Worm (Caenorhabditis elegans): Measurements from ENCODE around the gene Y25C1A.14.

Y25C1A.14 gene

DNA sequence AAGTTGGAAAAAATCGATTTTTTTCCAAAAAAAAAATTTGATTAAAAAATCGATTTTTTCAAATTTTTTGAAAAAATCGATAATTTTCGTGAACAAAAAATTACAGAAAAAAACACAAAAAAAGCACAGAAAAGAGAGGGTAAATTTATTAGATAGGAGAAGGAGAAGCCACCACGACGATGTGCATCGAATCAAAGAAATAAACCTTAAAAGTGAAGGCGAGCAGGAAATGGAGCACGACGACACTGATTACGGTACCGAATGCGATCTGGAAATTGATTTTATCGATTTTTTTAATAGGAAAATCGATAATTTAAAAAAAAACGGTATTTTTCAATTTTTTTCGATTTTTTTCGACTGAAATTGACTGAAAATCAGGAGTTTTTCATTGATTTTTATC is 31.7 kb downstream of the Y25C1A.14 start:
- no peak for TF ChIP-seq unc-62 (GFP tag; optimal IDR thresholded peaks at IDR 0.05)

- no peak for TF ChIP-seq unc-62 (GFP tag; optimal IDR thresholded peaks at IDR 0.05)
Observed at ce11 chrII:3064631-3065030, 32.1 kb downstream of the Y25C1A.14 start.

- no peak for TF ChIP-seq unc-62 (GFP tag; optimal IDR thresholded peaks at IDR 0.05)
Observed at ce11 chrII:3063984-3064383, 32.8 kb downstream of the Y25C1A.14 start.

DNA sequence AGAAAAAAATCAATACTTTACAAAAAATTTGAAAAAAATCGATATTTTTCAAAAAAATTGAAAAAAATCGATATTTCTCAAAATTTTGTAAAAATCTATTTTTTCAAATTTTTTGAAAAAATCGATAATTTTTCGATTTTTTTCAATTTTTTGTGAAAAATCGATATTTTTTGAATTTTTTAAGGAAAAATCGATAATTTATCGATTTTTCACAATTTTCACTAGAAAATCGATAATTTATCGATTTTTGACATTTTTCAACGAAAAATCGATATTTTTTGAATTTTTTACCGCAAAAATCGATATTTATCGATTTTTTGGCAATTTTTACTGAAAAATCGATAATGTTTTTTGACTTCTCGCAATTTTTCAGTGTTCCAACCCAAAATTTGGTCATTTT is 33.4 kb downstream of the Y25C1A.14 start:
- no peak for TF ChIP-seq unc-62 (GFP tag; optimal IDR thresholded peaks at IDR 0.05)

DNA sequence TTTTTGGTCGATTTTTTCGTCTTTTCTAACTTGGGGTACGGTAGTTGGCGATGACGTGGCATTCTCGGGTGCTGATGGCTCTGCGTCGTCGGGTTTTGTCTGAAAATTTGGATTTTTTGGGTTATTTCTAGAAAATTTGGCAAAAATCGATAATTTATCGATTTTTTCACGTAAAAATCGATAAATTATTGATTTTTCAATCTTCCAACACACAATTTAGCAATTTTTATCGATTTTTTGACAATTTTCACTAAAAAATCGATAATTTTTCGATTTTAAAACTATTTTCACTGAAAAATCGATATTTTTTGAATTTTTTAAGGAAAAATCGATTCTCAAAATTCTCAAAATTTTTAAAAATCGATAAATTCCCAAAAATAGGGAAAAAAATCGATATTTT is 33.9 kb downstream of the Y25C1A.14 start:
- TF ChIP-seq unc-62 (GFP tag; optimal IDR thresholded peaks at IDR 0.05), result no peak

ce11 chrII:3062222-3062621 is 34.5 kb downstream of the Y25C1A.14 start:
- no peak for TF ChIP-seq unc-62 (GFP tag; optimal IDR thresholded peaks at IDR 0.05)

DNA sequence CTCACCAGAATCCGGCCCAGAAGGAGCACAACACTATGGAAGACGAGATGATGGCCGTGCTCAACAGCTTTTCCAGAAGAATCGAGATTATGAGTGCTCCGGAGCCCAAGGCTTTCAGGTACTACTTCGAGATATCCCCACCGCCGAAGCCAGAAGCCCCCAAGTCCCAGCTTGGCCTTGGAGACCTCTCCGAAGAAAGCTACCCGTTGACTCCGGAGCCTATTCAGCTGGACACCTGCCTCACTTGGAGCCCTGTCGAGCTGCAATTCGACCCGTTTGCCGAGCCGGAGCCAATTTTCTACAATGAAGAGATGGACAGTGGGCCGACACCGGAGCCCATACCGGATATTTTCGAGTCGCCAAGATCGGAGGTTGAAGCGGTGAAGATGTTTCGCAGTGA is 35.2 kb downstream of the Y25C1A.14 start:
- TF ChIP-seq unc-62 (GFP tag; optimal IDR thresholded peaks at IDR 0.05), result no peak

DNA sequence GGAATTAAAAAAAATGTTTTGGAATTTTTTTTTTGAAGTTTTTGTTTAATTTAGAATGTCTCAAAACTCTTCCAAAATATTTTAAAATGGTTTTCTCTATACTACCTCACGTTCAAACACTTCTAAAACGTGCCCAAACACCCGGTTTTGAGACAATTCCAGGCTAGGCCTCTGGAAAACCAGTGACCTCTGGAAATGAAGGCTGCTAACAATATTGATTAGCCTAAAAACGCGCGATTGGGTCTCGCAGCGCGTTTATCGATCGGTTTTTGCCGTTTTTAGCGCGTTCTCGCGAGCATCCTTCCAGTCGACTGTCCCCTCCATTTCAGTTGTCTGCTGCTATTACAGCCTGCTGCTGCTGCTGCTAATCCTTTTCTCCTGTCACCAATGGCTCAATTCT is 36.0 kb downstream of the Y25C1A.14 start, which contains the start of gene Y25C1A.6:
Y25C1A.6 (plus strand) TSS at position 301 of the 400 bp plus-strand sequence.
- no peak for TF ChIP-seq unc-62 (GFP tag; optimal IDR thresholded peaks at IDR 0.05)

ce11 chrII:3056266-3056872 is 40.4 kb downstream of the Y25C1A.14 start, which contains the start of gene lin-8:
TSS of gene lin-8 (plus strand) at chrII:3056822.
- TF ChIP-seq unc-62 (GFP tag; optimal IDR thresholded peaks at IDR 0.05), result no peak

- no peak for TF ChIP-seq unc-62 (GFP tag; optimal IDR thresholded peaks at IDR 0.05)
Observed at ce11 chrII:3055531-3055930, 41.2 kb downstream of the Y25C1A.14 start.

DNA sequence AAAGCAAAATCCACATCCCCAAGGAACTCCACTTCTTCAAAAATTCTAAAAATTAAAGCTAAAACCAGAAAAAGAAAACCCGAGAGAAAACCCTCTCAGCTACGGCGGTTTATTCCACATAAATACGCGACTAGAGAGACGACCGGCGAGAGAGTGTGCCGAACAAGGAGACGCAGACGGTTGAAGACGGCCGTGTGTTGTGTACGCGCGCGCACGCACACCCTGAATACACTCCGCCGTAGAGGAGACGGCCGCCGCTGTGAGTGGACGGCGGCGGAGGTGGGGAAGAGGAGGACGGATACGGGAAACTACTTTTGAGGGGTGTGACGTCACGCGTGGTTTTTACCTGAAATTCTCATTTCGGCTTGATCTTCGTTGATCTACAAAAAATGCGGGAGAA is 42.1 kb downstream of the Y25C1A.14 start:
- TF ChIP-seq unc-62 (GFP tag; optimal IDR thresholded peaks at IDR 0.05), result no peak

DNA sequence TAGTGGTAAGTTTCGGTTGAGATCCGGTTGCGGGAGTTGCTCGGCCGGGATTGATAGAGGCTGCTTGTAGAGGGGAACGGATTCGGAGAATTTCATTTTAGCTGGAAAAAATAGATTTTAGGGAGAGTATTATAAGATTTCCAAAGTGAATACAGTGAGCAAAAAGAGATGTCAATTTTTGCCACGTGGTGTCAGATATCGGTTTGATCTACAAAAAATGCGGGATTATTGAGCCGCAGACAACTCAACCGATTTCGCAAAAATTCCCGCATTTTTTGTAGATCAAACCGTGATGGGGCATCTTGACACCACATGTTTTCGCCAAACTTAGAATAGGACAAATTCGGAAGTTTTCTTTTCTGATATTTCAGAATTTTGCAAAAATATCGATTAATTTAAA is 42.5 kb downstream of the Y25C1A.14 start, which contains the start of gene lido-13:
lido-13 (minus strand) TSS at position 101 of the 400 bp plus-strand sequence.
- TF ChIP-seq unc-62 (GFP tag; optimal IDR thresholded peaks at IDR 0.05), result no peak

DNA sequence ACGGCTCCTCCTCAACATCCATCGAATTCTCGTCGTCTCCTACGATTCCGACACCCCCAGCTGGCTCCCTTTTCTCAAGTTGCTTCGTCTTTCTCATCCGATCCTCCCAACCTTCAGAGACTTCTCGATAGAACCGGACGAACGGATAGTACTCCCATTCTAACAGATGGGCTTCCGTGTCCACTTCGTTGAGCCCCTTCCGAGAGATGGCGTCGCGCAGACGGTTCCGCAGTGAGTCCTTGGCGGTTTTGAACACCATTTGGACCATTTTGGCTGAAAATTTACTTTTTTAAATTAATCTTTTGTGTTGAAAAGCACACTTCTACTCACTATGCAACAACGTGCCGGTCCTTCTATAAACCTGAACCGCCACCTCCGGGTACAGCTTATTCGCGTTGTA is 43.1 kb downstream of the Y25C1A.14 start:
- TF ChIP-seq unc-62 (GFP tag; optimal IDR thresholded peaks at IDR 0.05), result no peak

- no peak for TF ChIP-seq unc-62 (GFP tag; optimal IDR thresholded peaks at IDR 0.05)
Observed at ce11 chrII:3052843-3053242, 43.9 kb downstream of the Y25C1A.14 start.

ce11 chrII:3051332-3051731 is 45.4 kb downstream of the Y25C1A.14 start:
- no peak for TF ChIP-seq unc-62 (GFP tag; optimal IDR thresholded peaks at IDR 0.05)

DNA sequence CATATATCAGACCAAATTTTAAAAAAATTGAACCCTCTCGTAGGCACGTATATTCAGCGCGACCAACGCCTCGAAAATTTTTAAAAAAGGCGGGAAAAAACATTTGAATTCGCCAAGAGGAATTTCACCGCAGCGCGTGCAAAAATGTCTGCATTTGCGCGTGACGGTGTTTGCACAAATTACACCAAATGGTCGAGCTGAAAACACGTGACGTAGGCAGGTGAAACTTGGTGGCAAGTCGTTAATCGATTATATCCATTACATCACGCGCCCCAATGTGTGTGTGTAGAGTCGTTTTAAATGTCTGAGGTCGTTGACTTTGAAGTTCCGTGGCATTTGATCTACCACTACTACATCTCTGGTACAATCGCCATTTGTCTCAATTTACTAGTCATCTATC is 46.1 kb downstream of the Y25C1A.14 start, which contains the start of gene sri-31:
sri-31 (plus strand) TSS at position 301 of the 400 bp plus-strand sequence.
- no peak for TF ChIP-seq unc-62 (GFP tag; optimal IDR thresholded peaks at IDR 0.05)

DNA sequence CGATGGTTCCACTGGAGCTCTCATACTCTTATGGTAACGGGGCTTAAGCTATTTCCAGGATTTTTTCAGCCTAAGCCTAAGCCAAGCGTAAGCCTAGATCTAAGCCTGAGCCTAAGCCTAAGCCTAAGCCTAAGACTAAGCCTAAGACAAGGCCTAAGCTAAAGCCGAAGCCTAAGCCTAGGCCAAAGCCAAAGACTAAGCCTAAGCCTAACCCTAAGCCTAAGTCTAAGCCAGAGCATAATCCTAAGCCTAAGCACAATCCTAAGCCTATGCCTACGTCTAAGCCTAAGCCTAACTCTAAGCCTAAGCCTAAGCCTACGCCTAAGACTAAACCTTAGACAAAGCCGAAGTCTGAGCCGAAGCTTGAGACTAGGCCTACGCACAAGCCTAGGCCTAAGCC is 47.8 kb downstream of the Y25C1A.14 start:
- no peak for TF ChIP-seq unc-62 (GFP tag; optimal IDR thresholded peaks at IDR 0.05)

ce11 chrII:3048378-3048777 is 48.4 kb downstream of the Y25C1A.14 start, which contains the start of gene sri-28:
TSS of gene sri-28 (plus strand) at chrII:3048678.
- no peak for TF ChIP-seq unc-62 (GFP tag; optimal IDR thresholded peaks at IDR 0.05)
